Fruit fly (Drosophila melanogaster) whole organism: ENCODE data around the gene CG34001.
A peak's percentile ranks its signal among the peaks of the same experiment; 100 is the strongest.

Source experiments
- CG8478 ChIP-seq: fragments of >200 bp; optimal IDR thresholded peaks from 2 replicates; lab custom pipeline; 2018; ENCODE audit warnings: inconsistent platforms
- Dll ChIP-seq: fragments of >200 bp; optimal IDR thresholded peaks from 2 replicates; lab custom pipeline; 2017
- EcR ChIP-seq, 2 experiments: fragments of >200 bp; optimal IDR thresholded peaks; 2 replicates each; lab custom pipeline; 2017; ENCODE audit warnings: missing biosample characterization in 2 of 2, missing genetic modification characterization in 2 of 2, missing genetic modification reagents in 2 of 2
- pan ChIP-seq: fragments of >200 bp; optimal IDR thresholded peaks from 2 replicates; lab custom pipeline; 2017
- psq ChIP-seq: fragments of >200 bp; optimal IDR thresholded peaks from 2 replicates; lab custom pipeline; 2017
- usp ChIP-seq: fragments of >200 bp; optimal IDR thresholded peaks from 2 replicates; lab custom pipeline; 2017; ENCODE audit warnings: missing biosample characterization, missing genetic modification characterization, mixed read lengths

Gene CG34001

DNA sequence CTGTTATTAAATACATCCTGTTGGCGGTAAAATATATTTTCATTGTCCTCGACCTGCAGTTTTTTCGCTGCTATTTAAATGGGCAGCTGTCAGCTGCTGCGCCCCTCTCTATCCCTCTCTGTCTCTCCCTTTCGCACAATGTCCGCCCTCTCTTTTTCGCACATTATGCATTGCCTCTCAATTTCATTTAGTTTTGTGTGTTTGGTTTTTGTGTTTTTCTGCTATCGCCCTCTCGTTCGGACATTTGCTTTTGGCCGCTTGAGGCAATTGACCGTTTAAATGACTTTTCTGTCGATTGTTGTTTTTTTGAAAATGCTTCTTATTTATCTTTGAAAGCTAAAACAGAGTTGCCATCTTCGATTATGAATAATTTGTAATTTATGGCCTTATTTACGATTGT lies 44.1 kb downstream of the CG34001 start:
- no peak for TF ChIP-seq CG8478 (lab: Kevin White, UChicago)
- TF ChIP-seq EcR (GFP tag; optimal IDR thresholded peaks at IDR 0.05; lab: Kevin White, UChicago): no peak
- no peak for TF ChIP-seq pan
- no peak for TF ChIP-seq psq (lab: Kevin White, UChicago)
- TF ChIP-seq usp (GFP tag; lab: Kevin White, UChicago): no peak
- no peak for TF ChIP-seq Dll (lab: Kevin White, UChicago)

DNA sequence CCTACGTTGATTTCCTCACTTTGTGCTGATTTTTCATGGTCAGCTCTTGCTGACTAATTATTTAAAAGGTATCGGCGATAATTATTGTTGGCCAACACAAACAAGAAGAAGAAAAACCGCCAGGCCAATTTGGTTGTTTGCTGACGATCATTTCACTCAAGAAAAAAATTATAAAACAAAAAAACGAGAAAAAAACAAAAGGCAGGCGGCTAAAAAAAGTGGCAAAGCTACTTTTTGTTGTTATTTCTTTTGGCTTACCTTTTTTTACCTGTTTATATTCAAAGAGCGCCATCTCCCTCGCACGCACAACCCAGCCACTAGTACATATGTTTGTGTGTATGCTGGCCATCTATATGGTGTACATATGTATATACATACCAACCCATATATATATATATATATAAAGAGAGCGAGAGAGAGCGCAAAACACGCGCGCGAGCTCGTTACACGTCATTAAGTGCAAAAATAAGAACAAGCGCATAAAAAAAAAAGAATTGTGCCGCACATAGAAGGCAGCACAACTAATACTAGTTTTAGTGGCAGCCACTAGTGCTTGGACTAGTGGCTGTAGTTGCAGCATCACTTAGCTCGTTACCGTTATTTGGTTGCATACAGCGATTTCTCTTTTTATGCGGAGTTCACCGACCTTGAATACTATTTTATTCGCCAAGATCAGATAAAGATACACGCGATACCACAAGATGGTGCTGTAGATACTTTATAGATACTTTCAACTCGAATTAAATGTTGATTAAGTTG lies 44.9 kb downstream of the CG34001 start:
- no peak for TF ChIP-seq usp (GFP tag; lab: Kevin White, UChicago)
- no peak for TF ChIP-seq pan
- no peak for TF ChIP-seq psq (lab: Kevin White, UChicago)
- no peak for TF ChIP-seq Dll (lab: Kevin White, UChicago)
- TF ChIP-seq EcR (GFP tag; optimal IDR thresholded peaks at IDR 0.05; lab: Kevin White, UChicago): no peak
- no peak for TF ChIP-seq CG8478 (lab: Kevin White, UChicago)

DNA sequence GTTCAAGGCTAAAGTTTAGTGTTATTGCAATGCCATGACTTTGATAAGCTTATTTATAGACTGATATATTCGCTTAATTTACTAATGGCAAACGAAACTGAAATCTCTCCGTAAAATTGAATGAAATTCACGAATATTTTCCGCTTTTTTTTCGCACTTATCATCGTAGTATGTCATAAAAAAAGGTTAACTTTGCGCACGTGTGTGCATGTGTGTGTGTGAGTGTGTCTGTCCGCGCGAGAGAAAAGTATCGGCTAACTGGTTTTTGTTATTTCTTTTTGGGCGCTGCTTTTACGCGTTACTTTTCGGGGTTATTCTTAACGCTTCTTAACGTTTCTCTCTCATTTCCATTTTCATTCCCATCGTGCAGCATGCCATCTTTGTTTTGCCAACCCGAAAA lies 46.9 kb downstream of the CG34001 start:
- TF ChIP-seq EcR (GFP tag; optimal IDR thresholded peaks at IDR 0.05; lab: Kevin White, UChicago) (no peak), CG8478 (lab: Kevin White, UChicago) (no peak), Dll (lab: Kevin White, UChicago) (no peak), psq (lab: Kevin White, UChicago) (no peak), pan (no peak), usp (GFP tag; lab: Kevin White, UChicago) (no peak)

DNA sequence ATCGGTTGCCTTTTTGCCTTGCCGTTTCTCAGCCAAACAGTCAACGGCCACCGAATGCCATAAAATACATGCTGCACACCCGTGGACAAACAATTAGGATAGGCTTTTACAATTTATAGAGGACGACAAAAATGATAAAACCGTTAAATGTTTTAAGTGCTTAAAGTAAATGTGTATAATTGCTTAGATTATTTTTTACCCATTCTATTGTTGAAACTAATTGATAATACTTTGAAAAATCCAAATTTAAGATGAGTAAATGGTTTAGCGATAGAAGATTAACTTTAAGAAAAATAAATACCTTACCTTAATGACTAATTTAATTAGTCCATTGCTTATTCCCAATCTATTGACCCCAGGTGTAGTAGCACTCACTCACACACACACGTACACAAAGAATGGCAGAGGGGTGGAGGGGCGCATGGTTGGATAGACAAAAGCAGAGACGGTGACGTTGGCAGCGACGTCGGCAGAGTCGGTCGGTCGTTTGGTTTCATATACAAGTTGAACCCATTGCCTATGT lies 47.7 kb downstream of the CG34001 start:
- TF ChIP-seq Dll (lab: Kevin White, UChicago): no peak
- TF ChIP-seq EcR (GFP tag; optimal IDR thresholded peaks at IDR 0.05; lab: Kevin White, UChicago): no peak
- TF ChIP-seq CG8478 (lab: Kevin White, UChicago): no peak
- no peak for TF ChIP-seq pan
- no peak for TF ChIP-seq psq (lab: Kevin White, UChicago)
- no peak for TF ChIP-seq usp (GFP tag; lab: Kevin White, UChicago)

DNA sequence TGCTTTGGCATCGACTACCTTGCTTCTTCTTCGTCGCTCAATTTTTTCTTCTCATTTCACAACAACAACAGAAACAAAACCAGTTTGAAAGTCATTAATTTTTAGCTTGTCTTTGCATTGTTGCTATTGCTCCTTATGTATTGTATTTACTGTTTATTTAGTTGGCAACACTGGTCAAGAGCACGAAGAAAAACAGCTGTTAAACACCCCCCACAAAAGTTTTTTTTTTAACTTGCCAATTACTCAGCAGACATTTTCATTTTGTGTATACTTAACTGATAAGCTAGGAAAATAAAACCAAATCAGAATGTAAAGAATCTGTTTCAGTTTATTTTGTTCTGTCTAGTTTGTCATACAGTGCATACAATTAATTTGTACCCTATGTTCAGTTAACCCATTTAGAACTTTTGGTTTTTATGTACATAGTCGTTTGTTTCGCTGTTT lies 48.9 kb downstream of the CG34001 start:
- TF ChIP-seq psq (lab: Kevin White, UChicago) (no peak), CG8478 (lab: Kevin White, UChicago) (no peak), Dll (lab: Kevin White, UChicago) (no peak), EcR (GFP tag; optimal IDR thresholded peaks at IDR 0.05; lab: Kevin White, UChicago) (no peak)

DNA sequence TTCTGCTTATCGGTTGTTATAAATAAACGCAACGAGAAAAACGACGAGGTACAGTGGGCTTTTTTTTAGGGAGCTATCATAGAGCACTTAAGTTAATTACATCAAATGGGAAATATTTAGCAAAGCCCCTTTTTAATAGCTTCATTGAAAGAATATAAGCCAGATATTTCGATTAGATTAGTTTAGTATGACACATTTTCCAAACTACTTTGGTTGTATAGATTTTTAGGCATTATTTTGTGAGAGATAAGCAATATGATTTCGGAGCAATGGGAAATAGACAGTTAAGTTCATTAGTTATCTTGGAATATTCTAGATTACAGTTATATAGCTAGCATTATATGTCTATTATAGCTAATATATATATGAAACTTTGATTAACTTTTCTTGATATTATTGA lies 49.3 kb downstream of the CG34001 start:
- no peak for TF ChIP-seq usp (GFP tag; lab: Kevin White, UChicago)
- no peak for TF ChIP-seq psq (lab: Kevin White, UChicago)
- TF ChIP-seq pan: no peak
- TF ChIP-seq EcR (GFP tag; optimal IDR thresholded peaks at IDR 0.05; lab: Kevin White, UChicago): no peak
- no peak for TF ChIP-seq CG8478 (lab: Kevin White, UChicago)
- no peak for TF ChIP-seq Dll (lab: Kevin White, UChicago)

DNA sequence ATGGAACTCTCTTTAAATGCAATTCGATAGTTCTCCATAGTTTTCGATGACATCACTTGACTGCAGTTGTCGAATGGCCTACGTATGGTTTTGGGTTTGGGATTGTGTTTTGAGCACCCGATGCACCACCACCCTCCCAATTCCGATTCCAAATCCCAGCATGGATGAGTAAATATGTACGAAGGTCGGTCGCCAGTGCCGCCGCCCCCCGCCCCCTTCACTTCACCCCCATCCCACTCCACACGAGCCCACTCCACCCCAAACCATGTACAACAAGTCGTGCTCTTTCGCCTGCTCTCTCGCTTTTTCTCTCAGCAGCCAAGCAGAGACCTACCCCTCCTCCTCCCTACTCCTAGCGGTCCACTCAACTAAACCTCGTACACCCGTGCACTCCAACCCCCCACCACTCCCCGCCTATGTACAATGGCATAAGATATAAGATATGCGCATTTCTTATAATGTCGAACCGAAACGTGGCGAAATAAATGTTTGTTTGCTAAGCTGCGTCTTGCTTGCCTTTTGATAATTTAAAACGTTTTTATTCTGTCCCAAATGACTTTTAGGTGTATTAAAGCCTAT lies 49.9 kb downstream of the CG34001 start:
- no peak for TF ChIP-seq Dll (lab: Kevin White, UChicago)
- no peak for TF ChIP-seq pan
- no peak for TF ChIP-seq EcR (GFP tag; optimal IDR thresholded peaks at IDR 0.05; lab: Kevin White, UChicago)
- no peak for TF ChIP-seq CG8478 (lab: Kevin White, UChicago)
- TF ChIP-seq usp (GFP tag; lab: Kevin White, UChicago): no peak
- TF ChIP-seq psq (lab: Kevin White, UChicago): no peak

DNA sequence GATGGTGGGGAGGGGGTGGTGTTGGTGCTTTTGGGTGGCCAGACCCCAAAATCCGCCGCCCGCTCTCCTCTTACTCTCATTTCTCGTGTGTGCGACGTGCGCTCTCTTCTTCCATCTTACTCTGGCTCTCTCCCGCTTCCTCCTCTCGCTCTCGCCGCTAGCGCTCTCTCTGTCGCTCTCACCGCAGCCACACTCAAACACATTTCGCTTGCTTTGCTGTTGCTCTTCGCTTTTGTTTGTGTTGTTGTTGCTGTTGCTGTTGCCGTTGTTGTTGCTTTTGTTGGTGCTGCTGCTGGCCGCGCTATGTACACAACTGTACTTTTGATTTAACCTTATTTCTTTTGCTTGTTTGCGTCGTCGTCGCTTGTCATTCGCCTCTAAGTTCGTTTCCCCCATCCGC lies 50.9 kb downstream of the CG34001 start:
- peak; percentile 17 for TF ChIP-seq CG8478 (lab: Kevin White, UChicago)
- TF ChIP-seq Dll (lab: Kevin White, UChicago): peak; percentile 99
- TF ChIP-seq psq (lab: Kevin White, UChicago): no peak

DNA sequence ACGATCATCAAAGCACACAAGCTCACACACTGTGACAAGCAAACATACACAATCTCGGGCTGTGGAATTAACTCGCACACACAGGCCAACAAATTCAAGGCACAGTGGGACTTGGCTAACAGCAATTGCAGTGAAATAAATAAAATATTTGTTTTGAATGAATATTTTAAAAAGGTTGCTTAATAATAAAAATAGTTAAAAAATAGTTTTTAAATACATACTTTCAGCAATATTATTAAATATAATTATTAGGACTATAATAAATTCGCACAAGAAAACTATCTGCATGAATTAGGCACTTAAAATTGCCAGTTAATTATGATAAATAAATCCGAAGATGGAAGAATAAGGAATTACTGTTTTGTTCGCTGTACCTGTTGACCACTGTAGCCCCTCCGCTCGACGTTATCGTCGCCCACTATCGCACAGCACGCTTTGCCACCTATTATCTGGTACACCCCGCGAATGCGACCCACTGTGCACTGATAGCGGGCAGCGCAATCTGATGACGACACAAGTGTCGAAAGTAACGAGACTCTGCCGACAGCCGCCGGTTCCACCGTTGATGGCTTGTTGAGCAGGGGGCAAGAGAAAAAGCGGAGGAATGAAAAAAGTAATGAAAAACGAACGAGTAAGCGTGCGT lies 52.0 kb downstream of the CG34001 start:
- TF ChIP-seq Dll (lab: Kevin White, UChicago) (no peak), usp (GFP tag; lab: Kevin White, UChicago) (no peak), CG8478 (lab: Kevin White, UChicago) (no peak)

DNA sequence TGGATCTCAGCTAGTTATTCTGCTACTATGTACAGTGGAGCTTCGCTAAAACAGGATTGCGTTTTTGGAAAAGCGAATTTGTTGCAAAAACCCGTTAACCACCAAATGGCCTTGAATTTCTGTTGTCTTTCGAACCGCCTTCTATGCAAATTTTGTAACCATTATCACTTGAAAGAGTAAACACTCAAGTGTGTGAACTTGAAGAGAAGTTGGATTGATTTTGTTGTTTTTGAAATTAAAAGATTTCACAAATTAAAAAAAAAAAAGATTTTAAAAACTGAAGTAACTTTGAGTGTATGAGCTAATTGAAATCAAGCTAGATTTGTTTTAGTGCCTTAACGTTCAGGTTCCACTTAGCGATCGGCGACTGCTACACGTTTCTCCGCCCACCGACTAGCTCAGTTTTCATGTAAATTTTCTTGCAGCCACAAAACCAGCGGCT lies 53.0 kb downstream of the CG34001 start:
- TF ChIP-seq psq (lab: Kevin White, UChicago): no peak
- TF ChIP-seq pan: no peak
- TF ChIP-seq CG8478 (lab: Kevin White, UChicago): no peak
- TF ChIP-seq Dll (lab: Kevin White, UChicago): no peak
- TF ChIP-seq usp (GFP tag; lab: Kevin White, UChicago): no peak
- TF ChIP-seq EcR (GFP tag; optimal IDR thresholded peaks at IDR 0.05; lab: Kevin White, UChicago): no peak
